Worm (Caenorhabditis elegans) whole organism, L2 larva: ENCODE results near the gene nhr-260.

Source experiments
- F13H6.1 ChIP-seq: sonication (generic microtip); optimal IDR thresholded peaks from 2 replicates; lab custom pipeline; 2016; ENCODE audit warnings: missing genetic modification characterization, missing compliant biosample characterization
- R02D3.7 ChIP-seq: fragments of 150-350 bp; optimal IDR thresholded peaks from 2 replicates; lab custom pipeline; 2014; ENCODE audit warnings: missing biosample characterization, missing genetic modification characterization
- Y55F3AM.14 ChIP-seq: fragments of 200-800 bp; sonication (Bioruptor generic); optimal IDR thresholded peaks from 2 replicates; lab custom pipeline; 2018; ENCODE audit warnings: mild to moderate bottlenecking, missing genetic modification characterization, missing compliant biosample characterization
- alr-1 ChIP-seq: fragments of 150-350 bp; optimal IDR thresholded peaks from 2 replicates; lab custom pipeline; 2014; ENCODE audit warnings: missing biosample characterization, missing genetic modification characterization
- aly-2 ChIP-seq: fragments of 150-350 bp; optimal IDR thresholded peaks from 2 replicates; lab custom pipeline; 2014; ENCODE audit warnings: missing biosample characterization, missing genetic modification characterization
- ama-1 ChIP-seq: fragments of 150-350 bp; optimal IDR thresholded peaks from 2 replicates; lab custom pipeline; 2018; ENCODE audit warnings: inconsistent platforms
- ceh-16 ChIP-seq: fragments of 150-350 bp; optimal IDR thresholded peaks from 2 replicates; lab custom pipeline; 2014; ENCODE audit warnings: missing biosample characterization, missing genetic modification characterization
- ceh-82 ChIP-seq: fragments of 150-350 bp; optimal IDR thresholded peaks from 2 replicates; lab custom pipeline; 2014; ENCODE audit warnings: missing biosample characterization, missing genetic modification characterization
- crh-2 ChIP-seq: sonication (generic microtip); optimal IDR thresholded peaks from 2 replicates; lab custom pipeline; 2017; ENCODE audit warnings: missing biosample characterization, missing genetic modification characterization
- egl-27 ChIP-seq: sonication (generic microtip); optimal IDR thresholded peaks from 3 replicates; lab custom pipeline; 2017; ENCODE audit warnings: missing biosample characterization, missing genetic modification reagents, missing genetic modification characterization
- elt-1 ChIP-seq: fragments of 150-350 bp; optimal IDR thresholded peaks from 2 replicates; lab custom pipeline; 2014; ENCODE audit warnings: missing biosample characterization, missing genetic modification characterization
- elt-3 ChIP-seq: sonication (generic microtip); optimal IDR thresholded peaks from 2 replicates; lab custom pipeline; 2017; ENCODE audit warnings: missing biosample characterization, missing genetic modification characterization
- fos-1 ChIP-seq: fragments of 150-350 bp; optimal IDR thresholded peaks from 2 replicates; lab custom pipeline; 2014; ENCODE audit warnings: missing biosample characterization, missing genetic modification characterization
- gmeb-1 ChIP-seq: fragments of 150-350 bp; optimal IDR thresholded peaks from 2 replicates; lab custom pipeline; 2014; ENCODE audit warnings: missing biosample characterization, missing genetic modification characterization
- lin-11 ChIP-seq: fragments of 150-350 bp; sonication (generic microtip); optimal IDR thresholded peaks from 2 replicates; lab custom pipeline; 2014; ENCODE audit warnings: missing biosample characterization, missing genetic modification characterization, inconsistent platforms, mixed read lengths
- lin-39 ChIP-seq: fragments of 150-350 bp; optimal IDR thresholded peaks from 2 replicates; lab custom pipeline; 2014; ENCODE audit warnings: missing biosample characterization, missing genetic modification reagents, missing genetic modification characterization
- lsy-2 ChIP-seq, 2 experiments: fragments of 150-350 bp in 1 of 2; sonication (generic microtip) in 1 of 2; optimal IDR thresholded peaks; 2 replicates each; lab custom pipeline; 2014 to 2017; ENCODE audit warnings: missing biosample characterization in 2 of 2, missing genetic modification characterization in 2 of 2
- mbf-1 ChIP-seq: sonication (generic microtip); optimal IDR thresholded peaks from 2 replicates; lab custom pipeline; 2017; ENCODE audit warnings: missing biosample characterization, missing genetic modification characterization
- nhr-10 ChIP-seq: sonication (generic microtip); optimal IDR thresholded peaks from 2 replicates; lab custom pipeline; 2017; ENCODE audit warnings: missing biosample characterization, missing genetic modification characterization
- nhr-11 ChIP-seq: fragments of 150-350 bp; optimal IDR thresholded peaks from 2 replicates; lab custom pipeline; 2014; ENCODE audit warnings: missing biosample characterization, missing genetic modification characterization
- nhr-129 ChIP-seq: fragments of 150-350 bp; optimal IDR thresholded peaks from 2 replicates; lab custom pipeline; 2014; ENCODE audit warnings: missing biosample characterization, missing genetic modification characterization
- nhr-21 ChIP-seq: fragments of 150-350 bp; optimal IDR thresholded peaks from 2 replicates; lab custom pipeline; 2014; ENCODE audit warnings: missing biosample characterization, missing genetic modification characterization
- nhr-23 ChIP-seq: fragments of 150-350 bp; optimal IDR thresholded peaks from 2 replicates; lab custom pipeline; 2014; ENCODE audit warnings: missing biosample characterization, missing genetic modification reagents, missing genetic modification characterization
- nhr-237 ChIP-seq: fragments of 150-350 bp; optimal IDR thresholded peaks from 2 replicates; lab custom pipeline; 2014; ENCODE audit warnings: missing biosample characterization, missing genetic modification characterization
- nhr-25 ChIP-seq: fragments of 150-350 bp; sonication (generic microtip); optimal IDR thresholded peaks from 3 replicates; lab custom pipeline; 2014; ENCODE audit warnings: missing biosample characterization, missing genetic modification characterization
- nhr-6 ChIP-seq: fragments of 150-350 bp; optimal IDR thresholded peaks from 2 replicates; lab custom pipeline; 2014; ENCODE audit warnings: missing biosample characterization, missing genetic modification characterization
- peb-1 ChIP-seq: fragments of 150-350 bp; optimal IDR thresholded peaks from 2 replicates; lab custom pipeline; 2014; ENCODE audit warnings: missing biosample characterization, missing genetic modification characterization
- sem-4 ChIP-seq: fragments of 150-350 bp; optimal IDR thresholded peaks from 2 replicates; lab custom pipeline; 2014; ENCODE audit warnings: missing biosample characterization, missing genetic modification reagents, missing genetic modification characterization
- sma-3 ChIP-seq: sonication (generic microtip); optimal IDR thresholded peaks from 2 replicates; lab custom pipeline; 2016; ENCODE audit warnings: missing genetic modification reagents, missing genetic modification characterization, missing compliant biosample characterization
- snpc-4 ChIP-seq: fragments of 150-350 bp; optimal IDR thresholded peaks from 2 replicates; lab custom pipeline; 2014; ENCODE audit warnings: missing biosample characterization, missing genetic modification characterization
- unc-39 ChIP-seq: fragments of 150-350 bp; optimal IDR thresholded peaks from 2 replicates; lab custom pipeline; 2014; ENCODE audit warnings: missing biosample characterization, missing genetic modification characterization
- unc-62 ChIP-seq: fragments of 150-350 bp; optimal IDR thresholded peaks from 2 replicates; lab custom pipeline; 2014; ENCODE audit warnings: missing biosample characterization, missing genetic modification reagents, missing genetic modification characterization
- zag-1 ChIP-seq: fragments of 150-350 bp; optimal IDR thresholded peaks from 2 replicates; lab custom pipeline; 2014; ENCODE audit warnings: missing biosample characterization, missing genetic modification characterization
- ztf-11 ChIP-seq: sonication (generic microtip); optimal IDR thresholded peaks from 2 replicates; lab custom pipeline; 2017; ENCODE audit warnings: missing biosample characterization, missing genetic modification characterization
- ztf-4 ChIP-seq: fragments of 150-350 bp; optimal IDR thresholded peaks from 2 replicates; lab custom pipeline; 2014; ENCODE audit warnings: missing biosample characterization, missing genetic modification characterization

nhr-260 gene

ce11 chrV:1545694-1546093 is 34.3 kb upstream of the nhr-260 start, which contains the start of gene oac-32:
Gene oac-32 (minus strand): TSS chrV:1545783.
- TF ChIP-seq crh-2 (tag; lab: Kevin White, UChicago) (no peak), elt-3 (tag; lab: Kevin White, UChicago) (no peak), ztf-4 (tag; lab: Kevin White, UChicago) (no peak), egl-27 (tag; lab: Kevin White, UChicago) (no peak), fos-1 (tag; lab: Kevin White, UChicago) (peak; percentile 58), nhr-10 (tag; lab: Kevin White, UChicago) (no peak)

DNA sequence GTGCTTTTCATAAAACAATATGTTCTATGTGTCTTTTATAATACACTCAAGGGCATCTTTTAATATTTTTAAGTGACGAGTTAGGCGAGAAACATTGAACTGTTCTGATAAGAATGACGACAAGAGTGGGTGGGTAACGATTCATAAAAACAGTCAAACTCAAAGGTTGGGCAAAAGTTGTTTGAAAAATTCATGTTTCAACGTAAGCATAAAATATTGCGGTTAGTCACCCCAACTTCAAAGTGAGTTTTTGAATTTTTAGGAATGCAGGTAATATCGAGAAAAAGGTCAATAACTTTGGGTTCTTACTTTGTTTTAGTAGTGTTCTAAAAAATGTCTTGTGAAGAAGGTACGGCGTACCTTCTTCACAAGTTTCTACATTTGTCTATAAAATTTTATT is 30.3 kb upstream of the nhr-260 start, which contains the start of gene oac-31:
oac-31 (minus strand) TSS at position 101 of the 400 bp plus-strand sequence.
- TF ChIP-seq fos-1 (tag; lab: Kevin White, UChicago), result peak; percentile 25
- no peak for TF ChIP-seq snpc-4 (tag; lab: Kevin White, UChicago)
- no peak for TF ChIP-seq nhr-11 (tag; lab: Kevin White, UChicago)
- no peak for TF ChIP-seq unc-62 (GFP tag; lab: Kevin White, UChicago)

DNA sequence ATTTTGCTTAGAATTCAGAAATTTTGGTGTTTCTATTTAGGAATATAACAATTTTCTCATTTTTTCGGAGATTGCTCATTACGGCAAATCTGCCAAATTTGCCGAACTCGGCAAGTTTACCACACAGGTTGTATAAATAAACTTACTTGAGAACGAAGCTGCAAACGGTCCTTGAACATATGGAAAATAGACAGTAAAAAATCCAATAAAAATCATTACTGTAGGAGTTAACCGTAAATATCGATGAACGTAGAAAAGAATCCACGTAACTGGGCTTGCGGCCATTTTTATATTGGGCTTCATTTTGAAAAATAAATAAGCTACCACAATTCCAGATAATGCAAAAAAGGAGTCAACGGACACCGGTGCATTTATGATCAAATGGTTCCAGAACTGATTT is 28.8 kb upstream of the nhr-260 start:
- no peak for TF ChIP-seq nhr-23 (tag; lab: Kevin White, UChicago)
- no peak for TF ChIP-seq ceh-16
- TF ChIP-seq elt-3 (tag; lab: Kevin White, UChicago), result no peak
- TF ChIP-seq snpc-4 (tag; lab: Kevin White, UChicago), result no peak
- no peak for TF ChIP-seq crh-2 (tag; lab: Kevin White, UChicago)
- no peak for TF ChIP-seq mbf-1 (tag; lab: Kevin White, UChicago)
- no peak for TF ChIP-seq peb-1
- no peak for TF ChIP-seq nhr-10 (tag; lab: Kevin White, UChicago)
- TF ChIP-seq ztf-11 (tag; lab: Kevin White, UChicago), result no peak
- TF ChIP-seq alr-1 (tag; lab: Kevin White, UChicago), result no peak
- TF ChIP-seq sem-4 (tag; lab: Kevin White, UChicago), result no peak
- TF ChIP-seq sma-3 (GFP tag; lab: Kevin White, UChicago), result no peak
- no peak for TF ChIP-seq nhr-6 (tag; lab: Kevin White, UChicago)
- no peak for TF ChIP-seq F13H6.1 (tag; lab: Kevin White, UChicago)
- no peak for TF ChIP-seq elt-1 (tag; lab: Kevin White, UChicago)
- TF ChIP-seq gmeb-1 (tag; lab: Kevin White, UChicago), result no peak
- no peak for TF ChIP-seq nhr-25
- TF ChIP-seq egl-27 (tag; lab: Kevin White, UChicago), result no peak
- no peak for TF ChIP-seq ama-1
- TF ChIP-seq nhr-237 (tag; lab: Kevin White, UChicago), result no peak
- TF ChIP-seq, all 48 proteins: peak for 0

DNA sequence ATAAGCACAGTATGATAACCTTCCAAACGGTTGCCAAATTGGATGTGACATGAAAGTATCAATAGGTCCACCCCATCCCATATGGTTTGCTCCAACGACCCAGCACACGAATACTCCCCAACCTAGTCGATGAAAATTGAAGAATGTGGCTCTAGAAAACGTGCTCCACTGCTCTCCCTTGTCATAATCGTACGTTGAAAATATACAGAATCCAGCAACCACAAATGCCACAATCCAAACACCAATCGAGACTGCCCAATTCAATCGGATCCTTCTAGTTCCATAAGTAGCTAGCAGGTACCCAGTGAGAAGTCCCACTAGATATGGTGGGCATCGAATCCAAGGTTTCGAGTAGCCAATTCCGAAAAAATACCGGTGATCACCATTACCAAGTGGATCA is 27.4 kb upstream of the nhr-260 start:
- TF ChIP-seq peb-1, result no peak
- TF ChIP-seq lin-39, result no peak
- TF ChIP-seq crh-2 (tag; lab: Kevin White, UChicago), result no peak
- TF ChIP-seq R02D3.7, result no peak

DNA sequence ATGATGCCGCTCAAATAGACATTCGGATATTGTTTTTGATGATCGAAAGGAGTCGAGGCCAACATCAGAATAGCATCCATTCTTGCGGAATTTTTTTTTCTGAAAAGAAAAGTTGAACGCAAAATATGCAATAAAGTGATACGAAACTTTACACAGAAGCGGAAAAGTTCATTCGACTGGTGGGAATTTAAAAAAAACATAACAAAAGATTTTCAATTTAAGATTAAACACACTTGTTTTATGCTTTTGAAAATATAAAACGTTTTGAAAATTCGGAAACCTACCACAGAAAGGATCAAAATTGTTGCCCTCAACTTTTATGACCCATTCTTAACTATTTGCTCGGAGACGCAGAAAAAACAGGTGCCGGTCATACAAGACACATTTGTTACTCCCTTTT is 25.5 kb upstream of the nhr-260 start, which contains the start of gene K02H11.9:
K02H11.9 (minus strand) TSS at position 101 of the 400 bp plus-strand sequence.
- TF ChIP-seq nhr-11 (tag; lab: Kevin White, UChicago) (no peak), lsy-2 (tag; optimal IDR thresholded peaks at IDR 0.05; lab: Kevin White, UChicago) (no peak), zag-1 (tag; lab: Kevin White, UChicago) (no peak), nhr-23 (tag; lab: Kevin White, UChicago) (no peak), nhr-21 (tag; lab: Kevin White, UChicago) (no peak), mbf-1 (tag; lab: Kevin White, UChicago) (no peak), sma-3 (GFP tag; lab: Kevin White, UChicago) (no peak), unc-39 (tag; lab: Kevin White, UChicago) (no peak)

DNA sequence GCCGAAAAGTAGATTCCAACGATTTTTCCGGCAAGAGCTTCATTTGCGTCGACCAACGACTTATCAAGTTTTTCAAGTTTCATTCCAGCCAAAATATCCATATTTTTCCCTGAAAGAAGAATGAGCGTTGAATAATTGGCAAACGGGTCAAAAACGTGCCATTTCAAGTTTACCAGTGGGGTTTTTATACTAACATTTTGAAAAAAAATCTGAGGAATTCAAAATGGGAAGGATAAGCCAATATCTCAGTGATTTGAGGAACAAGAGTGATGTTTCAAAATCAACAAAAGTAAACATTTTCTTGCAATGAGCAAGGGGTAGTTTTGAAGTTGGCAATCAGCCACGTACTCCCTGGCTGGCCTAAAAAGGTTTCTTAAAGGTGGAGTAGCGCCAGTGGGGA is 22.9 kb upstream of the nhr-260 start, which contains the start of gene trx-5:
trx-5 (minus strand) TSS at position 101 of the 400 bp plus-strand sequence.
- TF ChIP-seq ceh-82 (tag; lab: Kevin White, UChicago) (no peak), aly-2 (tag; lab: Kevin White, UChicago) (no peak), lin-11 (tag; lab: Kevin White, UChicago) (no peak), nhr-129 (tag; lab: Kevin White, UChicago) (no peak), unc-39 (tag; lab: Kevin White, UChicago) (no peak), snpc-4 (tag; lab: Kevin White, UChicago) (no peak), egl-27 (tag; lab: Kevin White, UChicago) (no peak), mbf-1 (tag; lab: Kevin White, UChicago) (no peak), nhr-21 (tag; lab: Kevin White, UChicago) (no peak), Y55F3AM.14 (no peak), ztf-11 (tag; lab: Kevin White, UChicago) (no peak), alr-1 (tag; lab: Kevin White, UChicago) (no peak), ama-1 (no peak), crh-2 (tag; lab: Kevin White, UChicago) (no peak)
